Worm (Caenorhabditis elegans) whole organism, mixed stage, embryonic: ENCODE data around the gene K05F6.10.
"Not testable (repeated sequence)": the region's sequence is repeated elsewhere in the genome, so short reads cannot be mapped to it uniquely, and the experiment has no call there.

Source experiments
- bed-3 ChIP-seq: fragments of 200-800 bp; sonication (Bioruptor generic); optimal IDR thresholded peaks from 3 replicates; lab custom pipeline; 2018; ENCODE audit warnings: mild to moderate bottlenecking, missing genetic modification characterization, moderate library complexity, missing compliant biosample characterization
- blmp-1 ChIP-seq: fragments of 150-350 bp; optimal IDR thresholded peaks from 2 replicates; lab custom pipeline; 2014; ENCODE audit warnings: missing biosample characterization, missing genetic modification characterization
- ceh-39 ChIP-seq: fragments of 150-350 bp; optimal IDR thresholded peaks from 2 replicates; lab custom pipeline; 2014; ENCODE audit warnings: missing biosample characterization, missing genetic modification characterization
- ceh-43 ChIP-seq: fragments of 200-800 bp; sonication (Bioruptor generic); optimal IDR thresholded peaks from 2 replicates; lab custom pipeline; 2018; ENCODE audit warnings: mild to moderate bottlenecking, missing genetic modification characterization, moderate library complexity, missing compliant biosample characterization
- ceh-83 ChIP-seq: fragments of 200-800 bp; sonication (Bioruptor generic); optimal IDR thresholded peaks from 2 replicates; lab custom pipeline; 2018; ENCODE audit warnings: mild to moderate bottlenecking, missing genetic modification characterization, missing compliant biosample characterization
- ces-1 ChIP-seq: fragments of 150-350 bp; optimal IDR thresholded peaks from 2 replicates; lab custom pipeline; 2014; ENCODE audit warnings: missing biosample characterization, missing genetic modification reagents, missing genetic modification characterization
- cnd-1 ChIP-seq: fragments of 200-800 bp; sonication (Bioruptor generic); optimal IDR thresholded peaks from 2 replicates; lab custom pipeline; 2018; ENCODE audit warnings: mild to moderate bottlenecking, missing genetic modification characterization, missing compliant biosample characterization
- elt-1 ChIP-seq: sonication (generic microtip); optimal IDR thresholded peaks from 2 replicates; lab custom pipeline; 2017; ENCODE audit warnings: missing genetic modification characterization, mild to moderate bottlenecking, missing compliant biosample characterization, antibody characterized with exemption, moderate library complexity, borderline replicate concordance; ENCODE audit not compliant: insufficient read depth
- flh-1 ChIP-seq: fragments of 200-800 bp; sonication (Bioruptor generic); optimal IDR thresholded peaks from 2 replicates; lab custom pipeline; 2018; ENCODE audit warnings: mild to moderate bottlenecking, missing genetic modification characterization, moderate library complexity, missing compliant biosample characterization
- ham-2 ChIP-seq: fragments of 200-800 bp; sonication (Bioruptor generic); optimal IDR thresholded peaks from 2 replicates; lab custom pipeline; 2018; ENCODE audit warnings: mild to moderate bottlenecking, missing genetic modification characterization, missing compliant biosample characterization
- hlh-1 ChIP-seq: fragments of 150-350 bp; optimal IDR thresholded peaks from 2 replicates; lab custom pipeline; 2014; ENCODE audit warnings: missing biosample characterization, missing genetic modification reagents, missing genetic modification characterization
- lsy-2 ChIP-seq: fragments of 150-350 bp; optimal IDR thresholded peaks from 2 replicates; lab custom pipeline; 2014; ENCODE audit warnings: missing biosample characterization, missing genetic modification characterization
- mab-5 ChIP-seq: fragments of 150-350 bp; optimal IDR thresholded peaks from 2 replicates; lab custom pipeline; 2014; ENCODE audit warnings: missing biosample characterization, missing genetic modification characterization
- nhr-12 ChIP-seq: fragments of 150-350 bp; optimal IDR thresholded peaks from 2 replicates; lab custom pipeline; 2014; ENCODE audit warnings: missing biosample characterization, missing genetic modification characterization
- nhr-2 ChIP-seq: fragments of 150-350 bp; optimal IDR thresholded peaks from 2 replicates; lab custom pipeline; 2014; ENCODE audit warnings: missing biosample characterization, missing genetic modification characterization
- nhr-237 ChIP-seq: fragments of 150-350 bp; optimal IDR thresholded peaks from 2 replicates; lab custom pipeline; 2014; ENCODE audit warnings: missing biosample characterization, missing genetic modification characterization
- nhr-28 ChIP-seq: fragments of 150-350 bp; optimal IDR thresholded peaks from 2 replicates; lab custom pipeline; 2014; ENCODE audit warnings: missing biosample characterization, missing genetic modification characterization
- nhr-76 ChIP-seq: sonication (generic microtip); optimal IDR thresholded peaks from 2 replicates; lab custom pipeline; 2017; ENCODE audit warnings: missing biosample characterization, missing genetic modification characterization
- snpc-4 ChIP-seq: fragments of 150-350 bp; optimal IDR thresholded peaks from 2 replicates; lab custom pipeline; 2014; ENCODE audit warnings: missing biosample characterization, missing genetic modification characterization
- sptf-1 ChIP-seq: sonication (generic microtip); optimal IDR thresholded peaks from 2 replicates; lab custom pipeline; 2017; ENCODE audit warnings: mild to moderate bottlenecking, missing genetic modification characterization, moderate library complexity, missing compliant biosample characterization
- tbx-8 ChIP-seq: fragments of 200-800 bp; sonication (Bioruptor generic); optimal IDR thresholded peaks from 2 replicates; lab custom pipeline; 2018; ENCODE audit warnings: mild to moderate bottlenecking, missing genetic modification characterization, moderate library complexity, missing compliant biosample characterization
- unc-120 ChIP-seq: sonication (generic microtip); optimal IDR thresholded peaks from 2 replicates; lab custom pipeline; 2017; ENCODE audit warnings: missing genetic modification characterization, missing compliant biosample characterization; ENCODE audit not compliant: poor library complexity, severe bottlenecking
- unc-39 ChIP-seq: fragments of 150-350 bp; optimal IDR thresholded peaks from 2 replicates; lab custom pipeline; 2014; ENCODE audit warnings: missing biosample characterization, missing genetic modification characterization

The K05F6.10 gene

DNA sequence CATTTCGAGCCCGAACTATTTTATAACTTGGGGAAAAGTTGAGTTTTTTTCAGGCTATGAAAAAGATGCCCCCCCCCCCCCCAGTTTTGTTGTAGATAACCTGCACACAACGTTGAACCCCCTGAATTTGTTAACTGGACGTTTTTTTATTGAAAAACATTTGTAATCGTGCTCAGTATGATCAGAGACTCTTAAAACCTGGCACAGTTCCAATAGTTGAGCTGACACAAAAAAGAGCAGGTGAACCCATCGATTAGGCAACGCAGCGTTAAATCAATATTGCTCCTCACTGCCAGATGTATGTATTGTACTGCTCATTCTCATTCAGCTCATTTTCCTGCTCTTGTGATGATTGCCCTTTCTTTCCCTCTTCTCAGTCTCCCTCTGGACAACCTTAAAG, 30.3 kb downstream of the K05F6.10 start, which contains the start of gene K05F6.12:
Gene K05F6.12 (plus strand): TSS at position 301 of the 400 bp plus-strand sequence.
- TF ChIP-seq lsy-2 (no peak), nhr-237 (tag; lab: Kevin White, UChicago) (no peak), ceh-39 (tag; lab: Kevin White, UChicago) (no peak), tbx-8 (GFP tag; lab: Kevin White, UChicago) (no peak), blmp-1 (tag; lab: Kevin White, UChicago) (no peak), bed-3 (GFP tag; lab: Kevin White, UChicago) (no peak), hlh-1 (tag; lab: Kevin White, UChicago) (no peak), nhr-28 (no peak), nhr-76 (no peak), snpc-4 (no peak)

DNA sequence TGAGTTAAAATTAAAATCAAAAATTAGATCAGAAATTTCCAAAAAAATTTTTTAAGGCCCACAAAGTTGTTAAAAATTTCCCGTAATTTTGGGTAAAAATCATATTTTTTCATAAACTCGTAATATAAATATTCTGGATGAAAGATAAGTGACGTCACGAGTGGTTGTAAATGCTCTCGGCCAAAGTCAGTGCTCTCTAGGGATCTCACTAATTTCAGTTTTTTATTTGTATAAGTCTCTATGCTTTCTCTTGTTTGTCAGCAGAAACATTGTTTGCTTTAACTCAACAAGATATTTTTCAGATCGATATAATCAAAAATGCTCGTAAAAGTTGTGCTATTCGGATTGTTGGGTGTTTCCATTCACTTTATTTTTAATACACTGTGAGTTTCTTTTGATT, 32.7 kb downstream of the K05F6.10 start, which contains the start of gene K05F6.4:
Gene K05F6.4 (plus strand): TSS at position 301 of the 400 bp plus-strand sequence.
- TF ChIP-seq bed-3 (GFP tag; lab: Kevin White, UChicago); ceh-43; unc-39 (tag; lab: Kevin White, UChicago): not testable (repeated sequence)

DNA sequence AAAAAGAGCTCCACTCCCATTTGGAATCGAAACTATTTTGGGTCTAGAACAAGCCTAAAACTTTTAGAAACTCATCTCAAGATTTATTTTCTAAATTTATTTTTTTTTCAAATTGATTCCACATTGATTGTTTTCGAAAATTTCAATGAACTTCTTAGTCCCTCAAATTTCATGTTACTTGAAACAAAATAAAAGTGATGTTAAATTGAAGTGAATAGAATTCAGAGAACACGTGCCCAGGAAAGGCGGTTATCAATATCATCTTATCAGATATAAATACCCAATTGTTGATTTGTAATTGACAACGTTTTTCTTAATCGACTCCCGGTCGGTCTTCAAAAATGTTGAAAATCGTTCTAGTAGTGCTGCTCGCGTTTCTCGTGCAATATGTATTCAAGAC, 35.3 kb downstream of the K05F6.10 start, which contains the start of gene poml-4:
Gene poml-4 (plus strand): TSS at position 301 of the 400 bp plus-strand sequence.
- not testable (repeated sequence) for TF ChIP-seq unc-39 (tag; lab: Kevin White, UChicago); ham-2; flh-1 (GFP tag; lab: Kevin White, UChicago)
- TF ChIP-seq, all 35 proteins: peak for 0; not testable (repeated sequence) for 35

DNA sequence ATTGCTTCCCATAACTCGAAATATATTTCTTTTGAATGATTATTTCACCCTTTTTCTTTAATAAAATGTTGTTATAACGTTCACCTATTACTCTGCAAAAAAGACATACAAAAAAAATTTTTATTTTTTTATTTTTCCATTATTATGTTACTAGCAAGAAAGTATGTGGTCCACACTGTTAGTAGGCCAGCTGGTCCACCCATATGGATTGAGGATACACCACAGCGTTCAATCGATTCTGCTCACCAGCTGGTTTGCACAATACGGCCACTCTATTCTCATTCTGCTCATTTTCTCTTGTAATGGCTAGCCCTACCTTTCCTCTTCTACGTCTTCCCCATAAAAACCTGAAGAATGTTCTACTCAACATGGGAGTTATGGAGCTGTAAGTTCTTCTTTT, 37.3 kb downstream of the K05F6.10 start, which contains the start of gene fbxb-44:
Gene fbxb-44 (plus strand): TSS at position 301 of the 400 bp plus-strand sequence.
- TF ChIP-seq cnd-1 (tag; lab: Kevin White, UChicago) (peak; percentile 34), mab-5 (tag; lab: Kevin White, UChicago) (no peak)

DNA sequence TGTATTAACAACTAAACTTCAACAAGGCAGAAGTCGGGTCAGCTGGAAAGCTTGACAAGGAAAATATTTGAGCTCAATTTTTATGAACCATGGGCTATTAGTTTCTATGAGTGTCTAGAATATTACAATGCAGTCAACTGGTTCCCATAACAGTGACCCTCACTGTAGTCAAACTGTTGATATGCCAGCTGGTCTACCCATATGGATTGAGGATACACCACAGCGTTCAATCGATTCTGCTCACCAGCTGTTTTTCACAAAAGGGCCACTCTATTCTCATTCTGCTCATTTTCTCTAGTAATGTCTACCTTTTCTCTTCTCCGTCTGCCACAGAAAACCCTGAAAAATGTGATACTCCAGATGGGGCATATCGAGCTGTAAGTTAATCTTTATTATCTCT, 38.6 kb downstream of the K05F6.10 start, which contains the start of gene fbxb-42:
Gene fbxb-42 (plus strand): TSS at position 301 of the 400 bp plus-strand sequence.
- peak; percentile 48 for TF ChIP-seq cnd-1 (tag; lab: Kevin White, UChicago)
- TF ChIP-seq unc-120 (tag; lab: Kevin White, UChicago), result no peak

DNA sequence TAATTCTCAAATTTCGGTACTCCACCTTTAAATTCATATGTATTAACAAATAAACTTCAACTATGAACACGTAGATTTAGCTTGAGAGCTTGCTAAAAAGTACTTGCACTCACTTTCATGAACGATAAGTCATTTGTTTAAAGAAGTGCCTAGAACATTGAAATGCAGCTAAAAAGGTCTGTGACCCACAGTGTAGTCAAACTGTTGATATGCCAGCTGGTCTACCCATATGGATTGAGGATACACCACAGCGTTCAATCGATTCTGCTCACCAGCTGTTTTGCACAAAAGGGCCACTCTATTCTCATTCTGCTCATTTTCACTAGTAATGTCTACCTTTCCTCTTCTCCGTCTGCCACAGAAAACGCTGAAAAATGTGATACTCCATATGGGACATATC, 40.0 kb downstream of the K05F6.10 start, which contains the start of gene fbxb-43:
Gene fbxb-43 (plus strand): TSS at position 301 of the 400 bp plus-strand sequence.
- TF ChIP-seq nhr-76 (no peak), cnd-1 (tag; lab: Kevin White, UChicago) (peak; percentile 51)

DNA sequence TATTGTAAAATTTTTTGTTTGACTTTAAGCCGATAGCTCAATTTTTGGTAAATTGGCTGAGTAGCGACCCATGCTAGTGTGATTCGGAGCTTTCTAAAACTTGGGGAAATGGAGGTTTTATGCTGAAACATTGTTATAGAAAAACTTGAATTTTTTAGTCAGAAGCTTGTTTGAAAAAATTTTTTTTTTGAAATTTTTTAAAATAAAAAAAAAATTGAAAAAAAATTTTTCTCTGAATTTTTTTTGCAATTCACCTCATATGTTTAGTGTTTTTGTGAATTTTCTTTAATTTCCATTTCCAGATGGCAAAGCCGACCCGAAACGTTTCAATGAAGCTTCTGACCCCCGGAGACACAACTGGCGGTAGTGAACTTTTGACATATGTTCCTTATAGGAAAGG, 46.9 kb downstream of the K05F6.10 start, which contains the start of gene Y51H7BR.4:
Gene Y51H7BR.4 (plus strand): TSS at position 301 of the 400 bp plus-strand sequence.
- TF ChIP-seq nhr-2, result no peak
- TF ChIP-seq nhr-12 (tag; lab: Kevin White, UChicago), result no peak
- TF ChIP-seq elt-1 (tag; lab: Kevin White, UChicago), result no peak
- no peak for TF ChIP-seq bed-3 (GFP tag; lab: Kevin White, UChicago)
- no peak for TF ChIP-seq sptf-1 (tag; lab: Kevin White, UChicago)

DNA sequence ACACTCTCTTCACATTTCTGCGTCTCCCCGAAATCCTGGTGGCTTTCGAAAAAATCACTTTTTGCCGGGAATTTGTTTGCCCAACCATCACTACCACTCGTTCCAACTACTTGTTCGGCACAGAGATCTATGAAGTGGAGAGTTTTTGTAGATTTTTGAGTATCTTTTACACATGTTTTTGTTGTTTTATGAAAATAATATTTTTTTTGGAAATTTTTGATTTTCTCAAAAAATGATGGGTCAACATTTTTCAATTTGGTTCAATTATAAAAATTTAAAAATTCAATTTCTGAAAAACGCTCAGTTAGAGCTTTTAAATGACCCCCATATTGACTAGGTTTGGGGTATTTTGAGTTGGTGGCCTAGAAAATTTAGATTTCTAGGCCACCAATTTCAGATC, 50.4 kb downstream of the K05F6.10 start, which contains the start of gene Y51H7BR.7:
Gene Y51H7BR.7 (minus strand): TSS at position 101 of the 400 bp plus-strand sequence.
- no peak for TF ChIP-seq bed-3 (GFP tag; lab: Kevin White, UChicago)
- no peak for TF ChIP-seq cnd-1 (tag; lab: Kevin White, UChicago)
- no peak for TF ChIP-seq ceh-83 (GFP tag; lab: Kevin White, UChicago)
- TF ChIP-seq unc-39 (tag; lab: Kevin White, UChicago), result no peak
- TF ChIP-seq ces-1 (GFP tag; lab: Kevin White, UChicago), result no peak
